Worm (Caenorhabditis elegans) whole organism, L3 larva: ENCODE results near the gene ZK488.6.

Experiments
- aly-2 ChIP-seq: fragments of 150-350 bp; optimal IDR thresholded peaks from 2 replicates; lab custom pipeline; 2014; ENCODE audit warnings: missing biosample characterization, missing genetic modification characterization
- egl-5 ChIP-seq: fragments of 150-350 bp; optimal IDR thresholded peaks from 2 replicates; lab custom pipeline; 2017; ENCODE audit warnings: missing biosample characterization, missing genetic modification reagents, missing genetic modification characterization, inconsistent platforms
- elt-3 ChIP-seq, 3 experiments: fragments of 150-350 bp in 1 of 3; sonication (generic microtip) in 2 of 3; optimal IDR thresholded peaks; 2 replicates in 2 of 3; 4 replicates in 1 of 3; lab custom pipeline; 2014 to 2017; ENCODE audit warnings: missing biosample characterization in 3 of 3, missing genetic modification characterization in 3 of 3
- fkh-10 ChIP-seq: sonication (generic microtip); optimal IDR thresholded peaks from 2 replicates; lab custom pipeline; 2017; ENCODE audit warnings: missing biosample characterization, missing genetic modification reagents, missing genetic modification characterization
- lin-39 ChIP-seq: fragments of 150-350 bp; optimal IDR thresholded peaks from 2 replicates; lab custom pipeline; 2018; ENCODE audit warnings: missing biosample characterization, missing genetic modification reagents, missing genetic modification characterization
- nfya-1 ChIP-seq: sonication (generic microtip); optimal IDR thresholded peaks from 2 replicates; lab custom pipeline; 2017; ENCODE audit warnings: missing genetic modification characterization, mild to moderate bottlenecking, missing compliant biosample characterization, antibody characterized with exemption, moderate library complexity; ENCODE audit not compliant: insufficient read depth
- nhr-25 ChIP-seq: sonication (generic microtip); optimal IDR thresholded peaks from 2 replicates; lab custom pipeline; 2017; ENCODE audit warnings: missing biosample characterization, missing genetic modification characterization
- unc-39 ChIP-seq: sonication (generic microtip); optimal IDR thresholded peaks from 4 replicates; lab custom pipeline; 2017; ENCODE audit warnings: missing biosample characterization, missing genetic modification characterization
- unc-62 ChIP-seq: fragments of 150-350 bp; sonication (generic microtip); optimal IDR thresholded peaks from 4 replicates; lab custom pipeline; 2014; ENCODE audit warnings: missing biosample characterization, missing genetic modification reagents, missing genetic modification characterization

DNA sequence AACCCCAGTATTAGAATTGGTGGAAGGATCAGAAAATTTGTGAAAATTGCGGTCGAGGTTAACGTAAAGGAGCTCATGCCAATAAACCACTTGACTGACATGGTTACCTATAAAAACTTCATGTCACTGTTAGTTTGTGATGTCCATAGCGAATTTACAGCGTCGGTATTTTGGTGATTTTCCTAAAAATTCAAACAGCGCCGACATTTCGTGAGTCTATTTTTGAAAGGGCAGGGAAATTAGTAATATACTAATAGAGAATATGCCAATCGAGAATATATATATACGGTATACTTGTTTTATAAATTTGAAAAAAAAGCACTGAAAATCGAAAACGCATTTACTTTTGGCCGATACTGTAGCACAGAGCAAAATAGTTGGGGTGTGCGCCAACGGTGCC, 34.2 kb upstream of the ZK488.6 start, which contains the start of gene srx-8:
- TF ChIP-seq elt-3 (tag; optimal IDR thresholded peaks at IDR 0.05; lab: Kevin White, UChicago), result no peak
- no peak for TF ChIP-seq fkh-10
- TF ChIP-seq nfya-1 (tag; lab: Kevin White, UChicago), result no peak
- no peak for TF ChIP-seq unc-39 (tag; lab: Kevin White, UChicago)
- TF ChIP-seq egl-5 (tag; lab: Kevin White, UChicago), result no peak
- no peak for TF ChIP-seq aly-2 (tag; lab: Kevin White, UChicago)
- no peak for TF ChIP-seq nhr-25 (tag; lab: Kevin White, UChicago)
- TF ChIP-seq unc-62 (GFP tag; lab: Kevin White, UChicago), result no peak
- TF ChIP-seq lin-39, result no peak
